Worm (Caenorhabditis elegans): Measurements from ENCODE around the gene nhx-4.

DNA sequence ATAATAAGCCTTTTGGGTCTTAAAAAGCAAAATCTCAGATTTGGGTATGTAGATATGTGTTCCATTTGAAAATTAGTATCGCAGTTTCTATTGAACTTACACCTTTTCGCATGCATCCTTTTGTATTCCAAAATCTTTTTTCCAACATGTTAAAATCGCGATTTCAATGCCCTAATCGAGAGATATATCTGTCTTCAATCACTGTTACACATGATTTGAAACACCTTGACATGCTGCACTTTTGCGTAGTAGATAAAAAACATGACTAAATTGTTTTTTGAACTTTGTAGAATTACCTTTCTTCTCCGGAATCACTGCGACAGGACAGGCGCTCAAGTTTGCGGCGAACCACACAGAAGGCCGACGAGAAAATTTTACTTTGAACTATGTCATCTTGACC, 27.6 kb downstream of the nhx-4 start:
- TF ChIP-seq ceh-28 (tag; optimal IDR thresholded peaks at IDR 0.05) (no peak), lin-15B (tag; optimal IDR thresholded peaks at IDR 0.05) (no peak)

Measured in whole organism, L3 larva.